Fruit fly (Drosophila melanogaster) whole organism, embryonic: Measurements from ENCODE around the gene Acsx3.

Experiments used
- Asciz ChIP-seq: fragments of 200-800 bp; sonication (Bioruptor generic); optimal IDR thresholded peaks from 2 replicates; lab custom pipeline; 2017; ENCODE audit warnings: missing biosample characterization, mild to moderate bottlenecking, missing genetic modification characterization, missing genetic modification reagents
- Atf6 ChIP-seq: fragments of 200-800 bp; sonication (Bioruptor generic); IDR thresholded peaks from 2 replicates; pipeline ENCODE4 v1.3.6; 2022; ENCODE audit warnings: missing biosample characterization, missing genetic modification characterization
- Awh ChIP-seq: fragments of 200-800 bp; sonication (Bioruptor generic); IDR thresholded peaks from 2 replicates; pipeline ENCODE4, ENCODE4 v1.3.6; 2022; ENCODE audit warnings: missing biosample characterization, missing genetic modification characterization
- Bgb ChIP-seq: fragments of 200-800 bp; sonication (Bioruptor generic); IDR thresholded peaks from 2 replicates; pipeline ENCODE4 v1.3.6; 2022; ENCODE audit warnings: missing biosample characterization, missing genetic modification characterization; ENCODE audit not compliant: partially characterized antibody
- CG10321 ChIP-seq: fragments of 200-800 bp; sonication (Bioruptor generic); IDR thresholded peaks from 2 replicates; pipeline ENCODE4 v1.3.6; 2022; ENCODE audit warnings: missing biosample characterization, missing genetic modification characterization
- CG11093 ChIP-seq: fragments of 200-800 bp; sonication (Bioruptor generic); IDR thresholded peaks from 3 replicates; pipeline ENCODE4 v1.3.6; 2022; ENCODE audit warnings: missing biosample characterization, missing genetic modification characterization
- CG11398 ChIP-seq: fragments of 200-800 bp; sonication (Bioruptor generic); optimal IDR thresholded peaks from 2 replicates; lab custom pipeline; 2016; ENCODE audit warnings: missing biosample characterization, missing genetic modification characterization
- CG11723 ChIP-seq: fragments of 200-800 bp; sonication (Bioruptor generic); optimal IDR thresholded peaks from 2 replicates; lab custom pipeline; 2017; ENCODE audit warnings: missing biosample characterization, mild to moderate bottlenecking, missing genetic modification characterization
- CG14860 ChIP-seq: fragments of 200-800 bp; sonication (Bioruptor generic); IDR thresholded peaks from 3 replicates; pipeline ENCODE4 v1.3.6; 2022; ENCODE audit warnings: missing biosample characterization, missing genetic modification characterization; ENCODE audit not compliant: partially characterized antibody
- CG15269 ChIP-seq: fragments of 200-800 bp; sonication (Bioruptor generic); optimal IDR thresholded peaks from 2 replicates; lab custom pipeline; 2018; ENCODE audit warnings: missing biosample characterization, mild to moderate bottlenecking, missing genetic modification characterization, moderate library complexity
- CG2129 ChIP-seq: fragments of 200-800 bp; sonication (Bioruptor generic); IDR thresholded peaks from 2 replicates; pipeline ENCODE4 v1.3.6; 2022; ENCODE audit warnings: missing biosample characterization, missing genetic modification characterization; ENCODE audit not compliant: partially characterized antibody
- CG31388 ChIP-seq: fragments of 200-800 bp; sonication (Bioruptor generic); optimal IDR thresholded peaks from 2 replicates; lab custom pipeline; 2016; ENCODE audit warnings: missing biosample characterization, missing genetic modification characterization
- CG32767 ChIP-seq: fragments of 200-800 bp; sonication (Bioruptor generic); IDR thresholded peaks from 2 replicates; pipeline ENCODE4 v1.3.6; 2022; ENCODE audit warnings: missing biosample characterization, missing genetic modification characterization
- CG5953 ChIP-seq: fragments of 200-800 bp; sonication (Bioruptor generic); IDR thresholded peaks from 2 replicates; pipeline ENCODE4 v1.3.6; 2022; ENCODE audit warnings: missing biosample characterization, missing genetic modification characterization
- CG6791 ChIP-seq: fragments of 200-800 bp; sonication (Bioruptor generic); IDR thresholded peaks from 3 replicates; pipeline ENCODE4 v1.3.6; 2022; ENCODE audit warnings: missing biosample characterization, missing genetic modification characterization; ENCODE audit not compliant: partially characterized antibody
- CG7745 ChIP-seq: fragments of 200-800 bp; sonication (Bioruptor generic); optimal IDR thresholded peaks from 2 replicates; lab custom pipeline; 2018; ENCODE audit warnings: missing biosample characterization, mild to moderate bottlenecking, missing genetic modification characterization, moderate library complexity
- CG8478 ChIP-seq: fragments of >200 bp; optimal IDR thresholded peaks from 2 replicates; lab custom pipeline; 2018
- CTCF ChIP-seq: fragments of 200-800 bp; sonication (Bioruptor generic); optimal IDR thresholded peaks from 2 replicates; lab custom pipeline; 2017; ENCODE audit warnings: missing biosample characterization, mild to moderate bottlenecking, missing genetic modification characterization, moderate library complexity
- Doc3 ChIP-seq: fragments of 200-800 bp; sonication (Bioruptor generic); IDR thresholded peaks from 3 replicates; pipeline ENCODE4 v1.3.6; 2022; ENCODE audit warnings: missing biosample characterization, missing genetic modification characterization; ENCODE audit not compliant: partially characterized antibody
- Eip74EF ChIP-seq, 2 experiments: fragments of 200-800 bp in 1 of 2; fragments of >200 bp in 1 of 2; sonication (Bioruptor generic) in 1 of 2; optimal IDR thresholded peaks; 2 replicates each; lab custom pipeline; 2017 to 2019; ENCODE audit warnings: missing biosample characterization in 2 of 2, missing genetic modification characterization in 2 of 2, mild to moderate bottlenecking in 1 of 2, moderate library complexity in 1 of 2
- Elba2 ChIP-seq: fragments of 200-800 bp; sonication (Bioruptor generic); optimal IDR thresholded peaks from 3 replicates; lab custom pipeline; 2016; ENCODE audit warnings: missing biosample characterization, missing genetic modification characterization
- Pdp1 ChIP-seq, 2 experiments: fragments of 200-800 bp; sonication (Bioruptor generic); optimal IDR thresholded peaks; 3 replicates each; lab custom pipeline; 2016; ENCODE audit warnings: missing biosample characterization in 2 of 2, missing genetic modification characterization in 2 of 2, mild to moderate bottlenecking in 1 of 2, moderate library complexity in 1 of 2
- Rfx ChIP-seq: fragments of 200-800 bp; sonication (Bioruptor generic); IDR thresholded peaks from 2 replicates; pipeline ENCODE4 v1.3.6; 2022; ENCODE audit warnings: missing biosample characterization, missing genetic modification characterization
- Scr ChIP-seq: fragments of 200-800 bp; sonication (Bioruptor generic); IDR thresholded peaks from 2 replicates; pipeline ENCODE4 v1.3.6; 2022; ENCODE audit warnings: missing biosample characterization, missing genetic modification characterization; ENCODE audit not compliant: partially characterized antibody
- Sox102F ChIP-seq: fragments of 200-800 bp; sonication (Bioruptor generic); optimal IDR thresholded peaks from 2 replicates; lab custom pipeline; 2018; ENCODE audit warnings: missing biosample characterization, mild to moderate bottlenecking, missing genetic modification characterization, moderate library complexity
- Spps ChIP-seq: fragments of 200-800 bp; sonication (Bioruptor generic); optimal IDR thresholded peaks from 2 replicates; lab custom pipeline; 2018; ENCODE audit warnings: missing biosample characterization, mild to moderate bottlenecking, missing genetic modification characterization
- Vsx1 ChIP-seq: fragments of 200-800 bp; sonication (Bioruptor generic); optimal IDR thresholded peaks from 2 replicates; lab custom pipeline; 2017; ENCODE audit warnings: missing biosample characterization, mild to moderate bottlenecking, missing genetic modification characterization, missing genetic modification reagents
- abd-A ChIP-seq: fragments of 200-800 bp; sonication (Bioruptor generic); optimal IDR thresholded peaks from 3 replicates; lab custom pipeline; 2019; ENCODE audit warnings: missing biosample characterization, mild to moderate bottlenecking, missing genetic modification characterization, moderate library complexity
- amos ChIP-seq: fragments of 200-800 bp; sonication (Bioruptor generic); IDR thresholded peaks from 2 replicates; pipeline ENCODE4 v1.3.6; 2022; ENCODE audit warnings: missing biosample characterization, missing genetic modification characterization; ENCODE audit not compliant: partially characterized antibody
- bbx ChIP-seq: fragments of 200-800 bp; sonication (Bioruptor generic); IDR thresholded peaks from 2 replicates; pipeline ENCODE4 v1.3.6; 2022; ENCODE audit warnings: missing biosample characterization, missing genetic modification characterization; ENCODE audit not compliant: partially characterized antibody
- chinmo ChIP-seq: fragments of 200-800 bp; sonication (Bioruptor generic); IDR thresholded peaks from 4 replicates; pipeline ENCODE4 v1.3.6; 2022; ENCODE audit warnings: missing biosample characterization, missing genetic modification characterization; ENCODE audit not compliant: partially characterized antibody
- esg ChIP-seq: fragments of 200-800 bp; sonication (Bioruptor generic); conservative IDR thresholded peaks from 2 replicates; pipeline ENCODE4 v1.3.6; 2022; ENCODE audit warnings: missing biosample characterization, missing genetic modification characterization
- ewg ChIP-seq: fragments of 200-800 bp; sonication (Bioruptor generic); optimal IDR thresholded peaks from 3 replicates; lab custom pipeline; 2017; ENCODE audit warnings: mild to moderate bottlenecking, missing biosample characterization, missing genetic modification reagents, missing genetic modification characterization
- hbn ChIP-seq: fragments of 200-800 bp; sonication (Bioruptor generic); IDR thresholded peaks from 2 replicates; pipeline ENCODE4 v1.3.6; 2022; ENCODE audit warnings: missing biosample characterization, missing genetic modification characterization; ENCODE audit not compliant: partially characterized antibody
- knrl ChIP-seq: fragments of 200-800 bp; sonication (Bioruptor generic); IDR thresholded peaks from 3 replicates; pipeline ENCODE4 v1.3.6; 2022; ENCODE audit warnings: missing biosample characterization, missing genetic modification characterization; ENCODE audit not compliant: partially characterized antibody
- mld ChIP-seq: fragments of 200-800 bp; sonication (Bioruptor generic); IDR thresholded peaks from 3 replicates; pipeline ENCODE4 v1.3.6; 2022; ENCODE audit warnings: missing biosample characterization, missing genetic modification characterization; ENCODE audit not compliant: partially characterized antibody
- oc ChIP-seq: fragments of 200-800 bp; sonication (Bioruptor generic); optimal IDR thresholded peaks from 2 replicates; lab custom pipeline; 2018; ENCODE audit warnings: missing biosample characterization, mild to moderate bottlenecking, missing genetic modification characterization, moderate library complexity
- run ChIP-seq: fragments of 200-800 bp; sonication (Bioruptor generic); optimal IDR thresholded peaks from 3 replicates; lab custom pipeline; 2018; ENCODE audit warnings: missing biosample characterization, mild to moderate bottlenecking, missing genetic modification characterization
- sd ChIP-seq: fragments of 200-800 bp; sonication (Bioruptor generic); optimal IDR thresholded peaks from 3 replicates; lab custom pipeline; 2018; ENCODE audit warnings: missing biosample characterization, mild to moderate bottlenecking, missing genetic modification characterization, moderate library complexity
- sens ChIP-seq: fragments of 200-800 bp; sonication (Bioruptor generic); peaks from one replicate; lab custom pipeline; 2016; ENCODE audit warnings: missing biosample characterization, missing genetic modification characterization
- sqz ChIP-seq: fragments of 200-800 bp; sonication (Bioruptor generic); optimal IDR thresholded peaks from 3 replicates; lab custom pipeline; 2018; ENCODE audit warnings: missing biosample characterization, mild to moderate bottlenecking, missing genetic modification characterization
- trh ChIP-seq: fragments of 200-800 bp; sonication (Bioruptor generic); optimal IDR thresholded peaks from 2 replicates; lab custom pipeline; 2016; ENCODE audit warnings: missing biosample characterization, missing genetic modification characterization
- vvl ChIP-seq: fragments of 200-800 bp; sonication (Bioruptor generic); IDR thresholded peaks from 2 replicates; pipeline ENCODE4 v1.3.6; 2022; ENCODE audit warnings: missing biosample characterization, missing genetic modification characterization

Acsx3 gene

DNA sequence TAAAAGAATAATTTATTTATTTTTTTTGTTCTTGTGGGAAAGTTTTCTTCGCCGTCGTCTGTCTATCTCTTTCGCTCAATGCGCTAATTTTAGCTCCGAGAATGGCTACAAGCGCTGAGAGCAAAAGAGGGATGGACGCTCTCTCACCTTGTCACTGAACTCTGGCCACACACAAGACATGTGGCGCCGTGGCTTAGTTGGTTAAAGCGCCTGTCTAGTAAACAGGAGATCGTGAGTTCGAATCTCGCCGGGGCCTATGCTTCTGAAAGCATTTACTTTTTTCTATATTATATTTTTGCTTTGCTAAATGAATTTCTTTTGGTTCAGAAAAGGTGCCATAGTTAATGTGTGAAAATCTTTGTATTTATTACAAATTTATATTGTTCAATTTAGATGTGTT is 21.5 kb downstream of the Acsx3 start (continued):
- TF ChIP-seq CG11723 (GFP tag; lab: Kevin White, UChicago) (no peak), CG10321 (GFP tag; lab: Robert Waterston, UW) (0 out of 2 replicates have a peak, but pooled peaks have one; percentile 20), Bgb (peak; percentile 84), Scr (GFP tag; lab: Robert Waterston, UW) (peak; percentile 73), amos (GFP tag; lab: Robert Waterston, UW) (peak; percentile 88), knrl (peak; percentile 62; the same call in 2 of the 3 replicates), CTCF (GFP tag; lab: Kevin White, UChicago) (no peak), Doc3 (GFP tag; lab: Robert Waterston, UW) (0 out of 3 replicates have a peak, but pooled peaks have one; percentile 25), sens (GFP tag; lab: Kevin White, UChicago) (peak; percentile 73), hbn (GFP tag; lab: Robert Waterston, UW) (0 out of 2 replicates have a peak, but pooled peaks have one; percentile 18), bbx (GFP tag; lab: Robert Waterston, UW) (peak; percentile 86), CG2129 (GFP tag; lab: Robert Waterston, UW) (0 out of 2 replicates have a peak, but pooled peaks have one; percentile 19), mld (GFP tag; lab: Robert Waterston, UW) (peak; percentile 91), CG14860 (peak; percentile 71; the same call in 1 of the 3 replicates), CG6791 (peak; percentile 90), CG8478 (lab: Kevin White, UChicago) (no peak), Spps (tag; lab: Kevin White, UChicago) (no peak)

DNA sequence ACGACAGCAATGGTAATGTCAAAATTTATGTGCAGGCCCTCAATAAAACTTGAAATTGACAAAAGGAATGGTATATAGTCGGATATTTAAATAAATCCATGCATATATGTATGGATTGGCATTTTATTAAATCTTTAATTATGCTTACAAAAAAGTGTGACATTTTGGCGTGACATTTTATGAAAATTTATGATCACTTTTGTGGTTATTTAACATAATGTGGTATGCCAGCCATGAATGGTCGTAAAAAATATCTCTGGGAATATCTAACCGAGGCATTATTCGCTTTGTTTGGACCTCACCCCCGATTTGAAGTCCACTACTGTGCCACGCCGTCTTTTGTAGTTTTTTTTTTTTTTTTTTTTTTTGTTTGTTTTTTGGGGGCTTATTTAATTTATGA is 22.5 kb downstream of the Acsx3 start:
- no peak for TF ChIP-seq esg (GFP tag; lab: Robert Waterston, UW)
- TF ChIP-seq Awh (GFP tag; lab: Robert Waterston, UW): 0 out of 2 replicates have a peak, but pooled peaks have one; percentile 4
- TF ChIP-seq Atf6: no peak
- no peak for TF ChIP-seq Eip74EF (GFP tag; optimal IDR thresholded peaks at IDR 0.05; lab: Kevin White, UChicago)
- TF ChIP-seq Pdp1 (GFP tag; optimal IDR thresholded peaks at IDR 0.05; lab: Kevin White, UChicago): no peak
- peak; percentile 90 for TF ChIP-seq sd
- peak; percentile 56 for TF ChIP-seq oc
- no peak for TF ChIP-seq CG11398 (GFP tag; lab: Kevin White, UChicago)
- no peak for TF ChIP-seq CG11093 (GFP tag; lab: Robert Waterston, UW)
- TF ChIP-seq Vsx1: peak; percentile 4
- TF ChIP-seq ewg: no peak
- TF ChIP-seq CG15269 (tag; lab: Kevin White, UChicago): peak; percentile 8
- 0 out of 4 replicates have a peak, but pooled peaks have one; percentile 58 for TF ChIP-seq chinmo (GFP tag; lab: Robert Waterston, UW)
- TF ChIP-seq CG5953 (GFP tag; lab: Robert Waterston, UW): no peak
- TF ChIP-seq CG32767 (GFP tag; lab: Robert Waterston, UW): no peak
- no peak for TF ChIP-seq knrl
- TF ChIP-seq abd-A (tag; lab: Kevin White, UChicago): peak; percentile 87
- TF ChIP-seq CG31388 (GFP tag; lab: Kevin White, UChicago): no peak
- TF ChIP-seq Asciz: no peak
- TF ChIP-seq vvl (GFP tag; lab: Robert Waterston, UW): peak; percentile 83; the same call in 1 of the 2 replicates
- TF ChIP-seq Sox102F: peak; percentile 32
- TF ChIP-seq Rfx (GFP tag; lab: Robert Waterston, UW): no peak
- no peak for TF ChIP-seq CG7745 (tag; lab: Kevin White, UChicago)
- peak; percentile 66 for TF ChIP-seq sqz (GFP tag; lab: Kevin White, UChicago)
- no peak for TF ChIP-seq trh (GFP tag; lab: Kevin White, UChicago)
- TF ChIP-seq run (tag; lab: Kevin White, UChicago): peak; percentile 95
- no peak for TF ChIP-seq Elba2 (GFP tag; lab: Kevin White, UChicago)
- TF ChIP-seq, all 482 proteins: peak for 11
